Worm (Caenorhabditis elegans) whole organism, late embryonic: ENCODE data around the gene zmp-3.

Experiments
- ama-1 ChIP-seq: fragments of 150-350 bp; optimal IDR thresholded peaks from 2 replicates; lab custom pipeline; 2014
- dmd-4 ChIP-seq: sonication (generic microtip); optimal IDR thresholded peaks from 2 replicates; lab custom pipeline; 2016; ENCODE audit warnings: borderline replicate concordance, missing genetic modification characterization, missing compliant biosample characterization
- dve-1 ChIP-seq: sonication (generic microtip); optimal IDR thresholded peaks from 2 replicates; lab custom pipeline; 2017; ENCODE audit warnings: antibody characterized with exemption, mild to moderate bottlenecking, missing genetic modification characterization, missing compliant biosample characterization
- eyg-1 ChIP-seq: sonication (generic microtip); optimal IDR thresholded peaks from 2 replicates; lab custom pipeline; 2016; ENCODE audit warnings: missing genotype, missing genetic modification characterization, missing compliant biosample characterization
- nhr-11 ChIP-seq: fragments of 150-350 bp; optimal IDR thresholded peaks from 2 replicates; lab custom pipeline; 2014; ENCODE audit warnings: missing biosample characterization, missing genetic modification characterization
- pha-2 ChIP-seq: sonication (generic microtip); optimal IDR thresholded peaks from 2 replicates; lab custom pipeline; 2017; ENCODE audit warnings: mild to moderate bottlenecking, missing genetic modification characterization, missing compliant biosample characterization
- pqm-1 ChIP-seq: sonication (generic microtip); optimal IDR thresholded peaks from 2 replicates; lab custom pipeline; 2016; ENCODE audit warnings: missing genetic modification characterization, missing compliant biosample characterization

DNA sequence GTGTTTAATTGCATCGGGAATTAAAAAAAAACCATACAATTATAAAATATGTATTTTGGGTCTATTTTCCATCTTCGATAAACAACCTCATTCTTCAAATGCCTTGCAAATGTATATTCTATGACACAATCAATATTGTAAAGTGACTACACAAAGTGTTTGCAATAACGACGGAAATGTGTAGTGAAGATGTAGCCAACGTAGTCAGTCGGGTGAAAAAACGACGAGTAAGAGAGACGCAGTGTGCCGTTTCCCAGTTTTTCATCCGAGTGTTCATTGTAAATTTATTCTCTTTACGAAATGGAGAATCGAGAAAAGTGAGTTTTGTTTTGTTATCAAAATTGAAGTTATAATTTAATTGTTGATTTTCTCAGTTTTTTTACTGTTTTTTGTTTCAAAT lies 17.5 kb downstream of the zmp-3 start, which contains the start of gene F37B4.15:
- TF ChIP-seq pha-2 (tag; lab: Kevin White, UChicago) (no peak), dve-1 (no peak), ama-1 (no peak), pqm-1 (tag; lab: Kevin White, UChicago) (no peak), dmd-4 (tag; lab: Kevin White, UChicago) (no peak), nhr-11 (no peak), eyg-1 (tag; lab: Kevin White, UChicago) (no peak)
